Worm (Caenorhabditis elegans) whole organism, L2 larva: ENCODE measurements around the gene ets-9.
A peak's percentile ranks its signal among the peaks of the same experiment; 100 is the strongest.

Source experiments
- F13H6.1 ChIP-seq: sonication (generic microtip); optimal IDR thresholded peaks from 2 replicates; lab custom pipeline; 2016; ENCODE audit warnings: missing genetic modification characterization, missing compliant biosample characterization
- Y55F3AM.14 ChIP-seq: fragments of 200-800 bp; sonication (Bioruptor generic); optimal IDR thresholded peaks from 2 replicates; lab custom pipeline; 2018; ENCODE audit warnings: mild to moderate bottlenecking, missing genetic modification characterization, missing compliant biosample characterization
- ZK546.5 ChIP-seq: sonication (generic microtip); optimal IDR thresholded peaks from 2 replicates; lab custom pipeline; 2017; ENCODE audit warnings: missing biosample characterization, missing genetic modification characterization
- aly-2 ChIP-seq: fragments of 150-350 bp; optimal IDR thresholded peaks from 2 replicates; lab custom pipeline; 2014; ENCODE audit warnings: missing biosample characterization, missing genetic modification characterization
- ama-1 ChIP-seq: fragments of 150-350 bp; optimal IDR thresholded peaks from 2 replicates; lab custom pipeline; 2018; ENCODE audit warnings: inconsistent platforms
- ceh-16 ChIP-seq: fragments of 150-350 bp; optimal IDR thresholded peaks from 2 replicates; lab custom pipeline; 2014; ENCODE audit warnings: missing biosample characterization, missing genetic modification characterization
- ceh-82 ChIP-seq: fragments of 150-350 bp; optimal IDR thresholded peaks from 2 replicates; lab custom pipeline; 2014; ENCODE audit warnings: missing biosample characterization, missing genetic modification characterization
- crh-2 ChIP-seq: sonication (generic microtip); optimal IDR thresholded peaks from 2 replicates; lab custom pipeline; 2017; ENCODE audit warnings: missing biosample characterization, missing genetic modification characterization
- dmd-4 ChIP-seq: sonication (generic microtip); optimal IDR thresholded peaks from 2 replicates; lab custom pipeline; 2017; ENCODE audit warnings: missing biosample characterization, missing genetic modification characterization
- elt-3 ChIP-seq: sonication (generic microtip); optimal IDR thresholded peaks from 2 replicates; lab custom pipeline; 2017; ENCODE audit warnings: missing biosample characterization, missing genetic modification characterization
- fos-1 ChIP-seq: fragments of 150-350 bp; optimal IDR thresholded peaks from 2 replicates; lab custom pipeline; 2014; ENCODE audit warnings: missing biosample characterization, missing genetic modification characterization
- gmeb-1 ChIP-seq: fragments of 150-350 bp; optimal IDR thresholded peaks from 2 replicates; lab custom pipeline; 2014; ENCODE audit warnings: missing biosample characterization, missing genetic modification characterization
- lin-11 ChIP-seq: fragments of 150-350 bp; sonication (generic microtip); optimal IDR thresholded peaks from 2 replicates; lab custom pipeline; 2014; ENCODE audit warnings: missing biosample characterization, missing genetic modification characterization, inconsistent platforms, mixed read lengths
- lin-13 ChIP-seq: fragments of 150-350 bp; optimal IDR thresholded peaks from 2 replicates; lab custom pipeline; 2014; ENCODE audit warnings: missing biosample characterization, missing genetic modification reagents, missing genetic modification characterization
- lin-39 ChIP-seq: fragments of 150-350 bp; optimal IDR thresholded peaks from 2 replicates; lab custom pipeline; 2014; ENCODE audit warnings: missing biosample characterization, missing genetic modification reagents, missing genetic modification characterization
- lsy-2 ChIP-seq, 2 experiments: fragments of 150-350 bp in 1 of 2; sonication (generic microtip) in 1 of 2; optimal IDR thresholded peaks; 2 replicates each; lab custom pipeline; 2014 to 2017; ENCODE audit warnings: missing biosample characterization in 2 of 2, missing genetic modification characterization in 2 of 2
- mab-5 ChIP-seq: fragments of 150-350 bp; optimal IDR thresholded peaks from 2 replicates; lab custom pipeline; 2014; ENCODE audit warnings: missing biosample characterization, missing genetic modification characterization
- mdl-1 ChIP-seq, 2 experiments: fragments of 150-350 bp in 1 of 2; sonication (generic microtip) in 1 of 2; optimal IDR thresholded peaks; 2 replicates each; lab custom pipeline; 2017; ENCODE audit warnings: missing biosample characterization in 2 of 2, missing genetic modification characterization in 2 of 2
- nhr-12 ChIP-seq: fragments of 150-350 bp; optimal IDR thresholded peaks from 2 replicates; lab custom pipeline; 2014; ENCODE audit warnings: missing biosample characterization, missing genetic modification characterization
- nhr-129 ChIP-seq: fragments of 150-350 bp; optimal IDR thresholded peaks from 2 replicates; lab custom pipeline; 2014; ENCODE audit warnings: missing biosample characterization, missing genetic modification characterization
- nhr-21 ChIP-seq: fragments of 150-350 bp; optimal IDR thresholded peaks from 2 replicates; lab custom pipeline; 2014; ENCODE audit warnings: missing biosample characterization, missing genetic modification characterization
- nhr-237 ChIP-seq: fragments of 150-350 bp; optimal IDR thresholded peaks from 2 replicates; lab custom pipeline; 2014; ENCODE audit warnings: missing biosample characterization, missing genetic modification characterization
- peb-1 ChIP-seq: fragments of 150-350 bp; optimal IDR thresholded peaks from 2 replicates; lab custom pipeline; 2014; ENCODE audit warnings: missing biosample characterization, missing genetic modification characterization
- sma-3 ChIP-seq: sonication (generic microtip); optimal IDR thresholded peaks from 2 replicates; lab custom pipeline; 2016; ENCODE audit warnings: missing genetic modification reagents, missing genetic modification characterization, missing compliant biosample characterization
- sma-9 ChIP-seq, 2 experiments: fragments of 150-350 bp in 1 of 2; sonication (generic microtip) in 1 of 2; optimal IDR thresholded peaks; 2 replicates each; lab custom pipeline; 2014 to 2016; ENCODE audit warnings: missing genetic modification characterization in 2 of 2, mild to moderate bottlenecking in 1 of 2, missing biosample characterization in 1 of 2, missing compliant biosample characterization in 1 of 2, missing genetic modification reagents in 1 of 2, moderate library complexity in 1 of 2
- snpc-4 ChIP-seq: fragments of 150-350 bp; optimal IDR thresholded peaks from 2 replicates; lab custom pipeline; 2014; ENCODE audit warnings: missing biosample characterization, missing genetic modification characterization
- unc-39 ChIP-seq: fragments of 150-350 bp; optimal IDR thresholded peaks from 2 replicates; lab custom pipeline; 2014; ENCODE audit warnings: missing biosample characterization, missing genetic modification characterization
- zag-1 ChIP-seq: fragments of 150-350 bp; optimal IDR thresholded peaks from 2 replicates; lab custom pipeline; 2014; ENCODE audit warnings: missing biosample characterization, missing genetic modification characterization
- ztf-1 ChIP-seq: fragments of 200-800 bp; sonication (Bioruptor generic); conservative IDR thresholded peaks from 2 replicates; pipeline ENCODE4 v1.3.6; 2022; ENCODE audit warnings: missing genetic modification characterization, missing compliant biosample characterization
- ztf-11 ChIP-seq: sonication (generic microtip); optimal IDR thresholded peaks from 2 replicates; lab custom pipeline; 2017; ENCODE audit warnings: missing biosample characterization, missing genetic modification characterization

ets-9 gene

ce11 chrX:4244489-4245123, 34.9 kb upstream of the ets-9 start (continued):
- TF ChIP-seq peb-1 (tag; lab: Kevin White, UChicago) (no peak), nhr-21 (tag; lab: Kevin White, UChicago) (no peak), lin-39 (tag; lab: Kevin White, UChicago) (no peak), sma-3 (GFP tag; lab: Kevin White, UChicago) (peak; percentile 15), zag-1 (tag; lab: Kevin White, UChicago) (no peak)
- TF ChIP-seq, all 48 proteins: peak for 7

- no peak for TF ChIP-seq zag-1 (tag; lab: Kevin White, UChicago)
- TF ChIP-seq fos-1 (tag; lab: Kevin White, UChicago) = peak; percentile 14
- peak; percentile 75 for TF ChIP-seq crh-2 (tag; lab: Kevin White, UChicago)
- TF ChIP-seq sma-9 (GFP tag; optimal IDR thresholded peaks at IDR 0.05; lab: Kevin White, UChicago) = peak; percentile 76
- TF ChIP-seq sma-9 (tag; optimal IDR thresholded peaks at IDR 0.05; lab: Kevin White, UChicago) = no peak
- TF ChIP-seq, all 48 proteins: peak for 3
Observed at ce11 chrX:4245124-4245523, 34.4 kb upstream of the ets-9 start.

ce11 chrX:4246237-4246697, 33.2 kb upstream of the ets-9 start:
- TF ChIP-seq nhr-129 (tag; lab: Kevin White, UChicago) = no peak
- TF ChIP-seq dmd-4 (tag; lab: Kevin White, UChicago) = no peak
- no peak for TF ChIP-seq gmeb-1 (tag; lab: Kevin White, UChicago)
- no peak for TF ChIP-seq nhr-237 (tag; lab: Kevin White, UChicago)
- peak; percentile 5 for TF ChIP-seq sma-9 (GFP tag; optimal IDR thresholded peaks at IDR 0.05; lab: Kevin White, UChicago)
- TF ChIP-seq sma-9 (tag; optimal IDR thresholded peaks at IDR 0.05; lab: Kevin White, UChicago) = no peak
- TF ChIP-seq fos-1 (tag; lab: Kevin White, UChicago) = no peak
- no peak for TF ChIP-seq ztf-1
- no peak for TF ChIP-seq sma-3 (GFP tag; lab: Kevin White, UChicago)
- no peak for TF ChIP-seq zag-1 (tag; lab: Kevin White, UChicago)
- no peak for TF ChIP-seq nhr-12 (tag; lab: Kevin White, UChicago)
- no peak for TF ChIP-seq mab-5 (tag; lab: Kevin White, UChicago)
- no peak for TF ChIP-seq elt-3
- no peak for TF ChIP-seq mdl-1 (tag; optimal IDR thresholded peaks at IDR 0.05; lab: Kevin White, UChicago)
- no peak for TF ChIP-seq ceh-16 (tag; lab: Kevin White, UChicago)
- TF ChIP-seq crh-2 (tag; lab: Kevin White, UChicago) = peak; percentile 61
- TF ChIP-seq lin-39 (tag; lab: Kevin White, UChicago) = no peak
- TF ChIP-seq ZK546.5 = no peak
- peak; percentile 11 for TF ChIP-seq F13H6.1
- peak; percentile 78 for TF ChIP-seq ama-1
- no peak for TF ChIP-seq aly-2 (tag; lab: Kevin White, UChicago)
- no peak for TF ChIP-seq lin-11
- TF ChIP-seq unc-39 (tag; lab: Kevin White, UChicago) = no peak
- peak; percentile 40 for TF ChIP-seq Y55F3AM.14 (GFP tag; lab: Kevin White, UChicago)
- no peak for TF ChIP-seq ztf-11
- TF ChIP-seq nhr-21 (tag; lab: Kevin White, UChicago) = peak; percentile 48
- no peak for TF ChIP-seq lin-13 (GFP tag; lab: Kevin White, UChicago)
- TF ChIP-seq lsy-2 (tag; optimal IDR thresholded peaks at IDR 0.05; lab: Kevin White, UChicago) = peak in 1 of 2 experiments; percentile 20
- TF ChIP-seq, all 48 proteins: peak for 7

- TF ChIP-seq crh-2 (tag; lab: Kevin White, UChicago) (peak; percentile 83), ceh-82 (tag; lab: Kevin White, UChicago) (no peak), fos-1 (tag; lab: Kevin White, UChicago) (peak; percentile 14), ama-1 (peak; percentile 69), snpc-4 (tag; lab: Kevin White, UChicago) (no peak), F13H6.1 (peak; percentile 30)
Observed at ce11 chrX:4246867-4247591, 32.5 kb upstream of the ets-9 start, which contains the start of gene F48D6.4. TSS of gene F48D6.4 (minus strand) at chrX:4247212.

ce11 chrX:4248417-4248816, 31.1 kb upstream of the ets-9 start:
- no peak for TF ChIP-seq unc-39 (tag; lab: Kevin White, UChicago)
- TF ChIP-seq nhr-129 (tag; lab: Kevin White, UChicago) = peak; percentile 11
- TF ChIP-seq, all 48 proteins: peak for 1
